Fruit fly (Drosophila melanogaster): ENCODE data around the gene CG15418.

DNA sequence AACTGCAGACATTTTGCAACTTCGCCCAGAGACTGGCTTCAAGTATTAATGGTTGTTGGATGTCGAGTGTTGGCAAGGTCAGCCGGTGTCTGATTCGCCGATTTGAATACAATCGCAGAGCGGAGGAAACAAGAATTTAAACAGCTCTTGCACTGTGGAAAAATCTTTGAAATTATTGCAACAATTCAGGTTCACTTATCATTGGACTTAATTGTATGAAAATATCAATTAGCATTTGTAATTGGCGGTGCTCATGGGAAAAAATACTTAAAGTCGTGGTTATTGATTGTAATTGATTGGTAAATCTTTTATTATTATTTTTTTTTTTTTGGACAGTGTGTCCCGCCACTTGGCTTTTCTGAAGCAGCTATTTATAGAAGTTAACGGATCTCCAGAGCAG is 8.0 kb upstream of the CG15418 start:
- TF ChIP-seq h (optimal IDR thresholded peaks at IDR 0.05) (no peak), ttk (optimal IDR thresholded peaks at IDR 0.05) (no peak), psq (optimal IDR thresholded peaks at IDR 0.05) (no peak)

All from Kc167 (cell line).